Fruit fly (Drosophila melanogaster): ENCODE results near the gene CG12885.

CG12885 gene

dm6 chr3R:27570692-27571091 is 50.0 kb downstream of the CG12885 start (continued):
- 0 out of 2 replicates have a peak, but pooled peaks have one; percentile 10 for TF ChIP-seq vvl (GFP tag; IDR thresholded peaks at IDR 0.05)

- TF ChIP-seq crol (GFP tag; IDR thresholded peaks at IDR 0.05), result peak; percentile 41
- no peak for TF ChIP-seq fd3F (GFP tag; optimal IDR thresholded peaks at IDR 0.05)
- TF ChIP-seq fu2 (GFP tag; optimal IDR thresholded peaks at IDR 0.05), result no peak
- no peak for TF ChIP-seq CG30431 (GFP tag; optimal IDR thresholded peaks at IDR 0.05)
- no peak for TF ChIP-seq Optix (GFP tag; IDR thresholded peaks at IDR 0.05)
- TF ChIP-seq CG4282 (GFP tag; optimal IDR thresholded peaks at IDR 0.05), result no peak
- no peak for TF ChIP-seq Mes4 (GFP tag; optimal IDR thresholded peaks at IDR 0.05)
- no peak for TF ChIP-seq schlank (tag; optimal IDR thresholded peaks at IDR 0.05)
- peak; percentile 59 for TF ChIP-seq CG13894 (tag; optimal IDR thresholded peaks at IDR 0.05)
- TF ChIP-seq pum (GFP tag; optimal IDR thresholded peaks at IDR 0.05), result no peak
- TF ChIP-seq exex (tag; optimal IDR thresholded peaks at IDR 0.05), result no peak
- no peak for TF ChIP-seq toy (GFP tag; IDR thresholded peaks at IDR 0.05)
- TF ChIP-seq emc (GFP tag; optimal IDR thresholded peaks at IDR 0.05), result no peak
- TF ChIP-seq CG8089 (GFP tag; optimal IDR thresholded peaks at IDR 0.05), result no peak
- TF ChIP-seq stc (GFP tag; IDR thresholded peaks at IDR 0.05), result no peak
- no peak for TF ChIP-seq CrebB (tag; optimal IDR thresholded peaks at IDR 0.05)
- TF ChIP-seq H15 (GFP tag; IDR thresholded peaks at IDR 0.05), result no peak
- no peak for TF ChIP-seq Bgb (GFP tag; IDR thresholded peaks at IDR 0.05; ENCODE audit: partially characterized antibody)
- no peak for TF ChIP-seq jumu (GFP tag; optimal IDR thresholded peaks at IDR 0.05)
- no peak for TF ChIP-seq dati (GFP tag; IDR thresholded peaks at IDR 0.05)
- TF ChIP-seq CG16813 (GFP tag; IDR thresholded peaks at IDR 0.05; ENCODE audit: partially characterized antibody), result no peak
- TF ChIP-seq Med (GFP tag), result no peak
- no peak for TF ChIP-seq CG34422 (GFP tag; IDR thresholded peaks at IDR 0.05)
- no peak for TF ChIP-seq esg (GFP tag; conservative IDR thresholded peaks at IDR 0.05)
- no peak for TF ChIP-seq Atf3 (GFP tag; optimal IDR thresholded peaks at IDR 0.05)
- TF ChIP-seq CG17186 (GFP tag; optimal IDR thresholded peaks at IDR 0.05), result no peak
- TF ChIP-seq hb (GFP tag; IDR thresholded peaks at IDR 0.05; ENCODE audit: partially characterized antibody), result no peak
- peak; percentile 17 for TF ChIP-seq mirr (GFP tag; optimal IDR thresholded peaks at IDR 0.05)
- TF ChIP-seq wek (GFP tag; optimal IDR thresholded peaks at IDR 0.05), result no peak
- TF ChIP-seq CG7786 (GFP tag; optimal IDR thresholded peaks at IDR 0.05), result no peak
- TF ChIP-seq CG1529 (GFP tag; optimal IDR thresholded peaks at IDR 0.05), result no peak
- TF ChIP-seq Neu2 (GFP tag; optimal IDR thresholded peaks at IDR 0.05; ENCODE audit: borderline replicate concordance), result no peak
- TF ChIP-seq Dip2 (GFP tag; IDR thresholded peaks at IDR 0.05), result no peak
- TF ChIP-seq HmgZ (tag; optimal IDR thresholded peaks at IDR 0.05), result no peak
- no peak for TF ChIP-seq HLH4C (GFP tag; IDR thresholded peaks at IDR 0.05; ENCODE audit: partially characterized antibody)
- TF ChIP-seq CG6689 (GFP tag; IDR thresholded peaks at IDR 0.05), result no peak
- TF ChIP-seq trem (tag; optimal IDR thresholded peaks at IDR 0.05), result no peak
- no peak for TF ChIP-seq Pdp1 (GFP tag; optimal IDR thresholded peaks at IDR 0.05)
- no peak for TF ChIP-seq Sox100B (GFP tag; optimal IDR thresholded peaks at IDR 0.05)
- TF ChIP-seq CG12219 (GFP tag; optimal IDR thresholded peaks at IDR 0.05), result no peak
- TF ChIP-seq CG32767 (GFP tag; IDR thresholded peaks at IDR 0.05), result no peak
- TF ChIP-seq cwo (GFP tag; optimal IDR thresholded peaks at IDR 0.05), result peak; percentile 1
- 0 out of 4 replicates have a peak, but pooled peaks have one; percentile 53 for TF ChIP-seq chinmo (GFP tag; IDR thresholded peaks at IDR 0.05; ENCODE audit: partially characterized antibody)
- TF ChIP-seq CoRest (tag; optimal IDR thresholded peaks at IDR 0.05), result peak; percentile 6
- TF ChIP-seq CG12236 (GFP tag; optimal IDR thresholded peaks at IDR 0.05), result no peak
- TF ChIP-seq sisA (GFP tag; IDR thresholded peaks at IDR 0.05), result no peak
- TF ChIP-seq vnd (GFP tag; IDR thresholded peaks at IDR 0.05; ENCODE audit: partially characterized antibody), result no peak
- no peak for TF ChIP-seq CG9727 (GFP tag; optimal IDR thresholded peaks at IDR 0.05)
- TF ChIP-seq otp (GFP tag; IDR thresholded peaks at IDR 0.05), result peak; percentile 59; the same call in 1 of the 3 replicates
Observed at dm6 chr3R:27579422-27579821, 58.8 kb downstream of the CG12885 start.
